Worm (Caenorhabditis elegans): Measurements from ENCODE around the gene R01H2.7.

DNA sequence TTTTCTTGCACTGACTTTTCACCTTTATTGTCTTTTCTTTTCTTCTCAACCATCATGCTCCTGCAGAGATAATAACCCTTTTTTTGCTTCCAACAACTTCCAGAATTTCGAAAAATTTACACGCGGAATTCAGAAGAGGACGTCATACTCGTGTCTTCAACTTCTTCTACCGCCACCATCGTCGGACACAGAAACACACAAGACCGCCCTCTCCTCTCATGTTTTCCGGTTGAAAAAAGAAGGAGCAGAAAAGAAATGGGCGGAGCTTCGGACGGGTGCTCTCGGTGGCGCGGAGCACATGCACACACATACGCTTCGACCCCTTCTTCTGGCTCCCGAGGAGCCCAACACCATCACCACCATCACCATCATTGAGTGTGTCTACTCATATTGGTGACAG lies 36.7 kb downstream of the R01H2.7 start, which contains the start of gene lgc-38:
- TF ChIP-seq lin-39 (tag; optimal IDR thresholded peaks at IDR 0.05), result no peak
- no peak for TF ChIP-seq nhr-237 (tag; optimal IDR thresholded peaks at IDR 0.05)
- no peak for TF ChIP-seq unc-130 (tag; optimal IDR thresholded peaks at IDR 0.05)

Data from whole organism, L1 larva.